Worm (Caenorhabditis elegans): Measurements from ENCODE around the gene cyp-34A2.
"Not testable (repeated sequence)": the region's sequence is repeated elsewhere in the genome, so short reads cannot be mapped to it uniquely, and the experiment has no call there.

- TF ChIP-seq egrh-3 (GFP tag; IDR thresholded peaks at IDR 0.05); Y67H2A.10 (GFP tag; conservative IDR thresholded peaks at IDR 0.05); mxl-1 (tag; optimal IDR thresholded peaks at IDR 0.05); B0261.1 (tag; optimal IDR thresholded peaks at IDR 0.05); unc-62 (GFP tag; optimal IDR thresholded peaks at IDR 0.05); ets-4 (GFP tag; optimal IDR thresholded peaks at IDR 0.05); let-526 (GFP tag; IDR thresholded peaks at IDR 0.05); Y56A3A.18 (GFP tag; IDR thresholded peaks at IDR 0.05); attf-3 (GFP tag; conservative IDR thresholded peaks at IDR 0.05); nfya-2 (GFP tag; IDR thresholded peaks at IDR 0.05); ama-1 (optimal IDR thresholded peaks at IDR 0.05); ama-1 (GFP tag; optimal IDR thresholded peaks at IDR 0.05); pbrm-1 (GFP tag; IDR thresholded peaks at IDR 0.05); madf-10 (tag; optimal IDR thresholded peaks at IDR 0.05): not testable (repeated sequence)
Observed at ce11 chrV:15322653-15323052, 31.8 kb upstream of the cyp-34A2 start, which contains the start of gene nhr-247.

Data from whole organism, young adult.